Worm (Caenorhabditis elegans) whole organism, midembryonic: ENCODE results near the gene F30H5.5.

ENCODE experiments used
- flt-1 ChIP-seq: fragments of 200-800 bp; sonication (Bioruptor generic); IDR thresholded peaks from 2 replicates; pipeline ENCODE4 v1.3.6; 2022; ENCODE audit warnings: missing genetic modification characterization, missing compliant biosample characterization
- klf-2 ChIP-seq: fragments of 200-800 bp; sonication (Bioruptor generic); conservative IDR thresholded peaks from 2 replicates; pipeline ENCODE4 v1.3.6; 2022; ENCODE audit warnings: missing genetic modification reagents, missing genetic modification characterization, missing compliant biosample characterization
- med-1 ChIP-seq: sonication (generic microtip); optimal IDR thresholded peaks from 2 replicates; lab custom pipeline; 2017; ENCODE audit warnings: missing genetic modification characterization, mild to moderate bottlenecking, missing compliant biosample characterization, antibody characterized with exemption, missing genetic modification reagents; ENCODE audit not compliant: insufficient read depth
- tab-1 ChIP-seq: fragments of 200-800 bp; sonication (Bioruptor generic); IDR thresholded peaks from 2 replicates; pipeline ENCODE4 v1.3.6; 2022; ENCODE audit warnings: missing genetic modification characterization, missing compliant biosample characterization
- ztf-23 ChIP-seq: fragments of 200-800 bp; sonication (Bioruptor generic); IDR thresholded peaks from 2 replicates; pipeline ENCODE4 v1.3.6; 2022; ENCODE audit warnings: missing genetic modification reagents, missing genetic modification characterization, missing compliant biosample characterization
- ztf-29 ChIP-seq: fragments of 200-800 bp; sonication (Bioruptor generic); IDR thresholded peaks from 2 replicates; pipeline ENCODE4 v1.3.6; 2022; ENCODE audit warnings: missing genetic modification reagents, missing genetic modification characterization, missing compliant biosample characterization

- no peak for TF ChIP-seq ztf-23 (GFP tag; lab: Robert Waterston, UW)
- no peak for TF ChIP-seq med-1 (GFP tag; lab: Kevin White, UChicago)
- no peak for TF ChIP-seq flt-1
- TF ChIP-seq ztf-29 (GFP tag; lab: Robert Waterston, UW) = no peak
- no peak for TF ChIP-seq klf-2 (GFP tag; lab: Robert Waterston, UW)
- TF ChIP-seq tab-1 (GFP tag; lab: Robert Waterston, UW) = no peak
Observed at ce11 chrIII:488464-488863, at the start of gene F30H5.5.
